Worm (Caenorhabditis elegans): Measurements from ENCODE around the gene col-142.

The col-142 gene

ce11 chrV:6784853-6785492 lies 46.0 kb upstream of the col-142 start, which contains the start of the genes spn-4 and spe-39 (continued):
- TF ChIP-seq dmd-9 (GFP tag; IDR thresholded peaks at IDR 0.05) (0 out of 2 replicates have a peak, but pooled peaks have one; percentile 6), madf-9 (GFP tag; conservative IDR thresholded peaks at IDR 0.05) (0 out of 2 replicates have a peak, but pooled peaks have one; percentile 21), duxl-1 (tag; optimal IDR thresholded peaks at IDR 0.05; ENCODE audit: poor library complexity) (peak; percentile 57), nhr-28 (tag; optimal IDR thresholded peaks at IDR 0.05) (peak; percentile 1), ceh-44 (GFP tag; IDR thresholded peaks at IDR 0.05) (no peak), hlh-30 (tag; optimal IDR thresholded peaks at IDR 0.05; ENCODE audit: insufficient read depth) (no peak), F26F4.8 (GFP tag; conservative IDR thresholded peaks at IDR 0.05) (no peak), lin-38 (GFP tag; IDR thresholded peaks at IDR 0.05) (peak; percentile 73), lsy-2 (tag; optimal IDR thresholded peaks at IDR 0.05) (peak in 1 of 2 experiments; percentile 77), pha-4 (GFP tag; IDR thresholded peaks at IDR 0.05) (peak; percentile 58; the same call in 1 of the 2 replicates), pha-4 (tag; optimal IDR thresholded peaks at IDR 0.05) (peak; percentile 31)

ce11 chrV:6787906-6788430 lies 43.0 kb upstream of the col-142 start, which contains the start of gene ZC404.2:
ZC404.2 (plus strand) TSS chrV:6787952.
- TF ChIP-seq lin-38 (GFP tag; IDR thresholded peaks at IDR 0.05) (peak; percentile 37; the same call in 1 of the 2 replicates), madf-5 (GFP tag; IDR thresholded peaks at IDR 0.05) (0 out of 4 replicates have a peak, but pooled peaks of 1 of the 2 experiments have one; percentile 35), nhr-48 (tag; optimal IDR thresholded peaks at IDR 0.05) (no peak), pha-4 (GFP tag; IDR thresholded peaks at IDR 0.05) (0 out of 2 replicates have a peak, but pooled peaks have one; percentile 7), pha-4 (tag; optimal IDR thresholded peaks at IDR 0.05) (no peak), dve-1 (tag; optimal IDR thresholded peaks at IDR 0.05; ENCODE audit: insufficient read depth) (no peak), F10B5.3 (tag; optimal IDR thresholded peaks at IDR 0.05) (peak; percentile 32), mes-2 (tag; optimal IDR thresholded peaks at IDR 0.05; ENCODE audit: poor library complexity, severe bottlenecking) (peak; percentile 5)

ce11 chrV:6792565-6792964 lies 38.4 kb upstream of the col-142 start, which contains the start of gene gck-2:
gck-2 (minus strand) TSS chrV:6792665.
- TF ChIP-seq Y105C5A.15 (GFP tag; IDR thresholded peaks at IDR 0.05) (no peak), rbr-2 (tag; optimal IDR thresholded peaks at IDR 0.05) (no peak), R02D3.7 (tag; optimal IDR thresholded peaks at IDR 0.05) (no peak), hmg-1.1 (GFP tag; IDR thresholded peaks at IDR 0.05) (no peak), hlh-30 (tag; optimal IDR thresholded peaks at IDR 0.05; ENCODE audit: insufficient read depth) (no peak), zip-11 (GFP tag; IDR thresholded peaks at IDR 0.05) (no peak), daf-12 (tag; optimal IDR thresholded peaks at IDR 0.05) (no peak), nhr-237 (tag; optimal IDR thresholded peaks at IDR 0.05) (no peak), Y75B8A.6 (GFP tag; IDR thresholded peaks at IDR 0.05) (no peak), lim-7 (GFP tag; IDR thresholded peaks at IDR 0.05) (no peak), madf-9 (GFP tag; conservative IDR thresholded peaks at IDR 0.05) (no peak), F26F4.8 (GFP tag; conservative IDR thresholded peaks at IDR 0.05) (no peak), snpc-1.2 (GFP tag; IDR thresholded peaks at IDR 0.05) (no peak), T20F7.1 (GFP tag; optimal IDR thresholded peaks at IDR 0.05) (no peak), hif-1 (tag; optimal IDR thresholded peaks at IDR 0.05) (no peak), hlh-11 (tag; optimal IDR thresholded peaks at IDR 0.05) (no peak), ztf-7 (tag; optimal IDR thresholded peaks at IDR 0.05) (no peak)

- TF ChIP-seq Y105C5A.15 (GFP tag; IDR thresholded peaks at IDR 0.05) (no peak), aha-1 (tag) (no peak), lim-7 (GFP tag; IDR thresholded peaks at IDR 0.05) (no peak), lsy-2 (tag; optimal IDR thresholded peaks at IDR 0.05) (peak in 1 of 2 experiments; percentile 8), zag-1 (tag; optimal IDR thresholded peaks at IDR 0.05) (no peak), egl-27 (tag; optimal IDR thresholded peaks at IDR 0.05) (no peak), madf-5 (GFP tag; IDR thresholded peaks at IDR 0.05) (no peak)
Measured at ce11 chrV:6792973-6793372, 38.0 kb upstream of the col-142 start.

Measured in whole organism, L4 larva.